Fruit fly (Drosophila melanogaster): ENCODE results near the gene tra.

Gene tra

dm6 chr3L:16612152-16612551, 21.3 kb upstream of the tra start, which contains the start of gene CG4101:
Gene CG4101 (plus strand): TSS chr3L:16612486.
- TF ChIP-seq CG34367 (tag; optimal IDR thresholded peaks at IDR 0.05), result peak; percentile 59
- peak; percentile 76; the same call in 1 of the 2 replicates for TF ChIP-seq CG32121 (GFP tag; IDR thresholded peaks at IDR 0.05)
- TF ChIP-seq Pif1A (GFP tag; optimal IDR thresholded peaks at IDR 0.05), result peak; percentile 71
- peak; percentile 60 for TF ChIP-seq CG8301 (tag; optimal IDR thresholded peaks at IDR 0.05)
- TF ChIP-seq Ets98B (GFP tag; IDR thresholded peaks at IDR 0.05), result peak; percentile 79
- TF ChIP-seq Snoo (tag; optimal IDR thresholded peaks at IDR 0.05), result peak; percentile 70
- TF ChIP-seq gl (tag; optimal IDR thresholded peaks at IDR 0.05), result peak; percentile 45
- no peak for TF ChIP-seq CG12605 (GFP tag; IDR thresholded peaks at IDR 0.05)
- peak; percentile 80 for TF ChIP-seq CG4496 (GFP tag; IDR thresholded peaks at IDR 0.05)
- TF ChIP-seq fd96Ca (GFP tag; IDR thresholded peaks at IDR 0.05), result peak; percentile 74
- TF ChIP-seq CG10348 (GFP tag; IDR thresholded peaks at IDR 0.05), result 0 out of 2 replicates have a peak, but pooled peaks have one; percentile 52
- peak; percentile 50 for TF ChIP-seq CG9948 (tag; optimal IDR thresholded peaks at IDR 0.05)
- peak; percentile 79 for TF ChIP-seq CG15710 (tag; optimal IDR thresholded peaks at IDR 0.05)
- no peak for TF ChIP-seq D1 (tag; optimal IDR thresholded peaks at IDR 0.05)
- peak; percentile 56 for TF ChIP-seq Pif1B (GFP tag; optimal IDR thresholded peaks at IDR 0.05)
- TF ChIP-seq CG8159 (tag; optimal IDR thresholded peaks at IDR 0.05), result peak; percentile 69
- peak; percentile 64 for TF ChIP-seq CG14655 (GFP tag; optimal IDR thresholded peaks at IDR 0.05)
- TF ChIP-seq rn (GFP tag; IDR thresholded peaks at IDR 0.05), result no peak; the same call in none of the 2 replicates
- peak; percentile 69 for TF ChIP-seq CG17806 (tag; optimal IDR thresholded peaks at IDR 0.05)
- TF ChIP-seq EcR (GFP tag; optimal IDR thresholded peaks at IDR 0.05), result no peak

dm6 chr3L:16610201-16610600, 19.4 kb upstream of the tra start, which contains the start of gene Prosbeta6:
Gene Prosbeta6 (minus strand): TSS chr3L:16610418.
- TF ChIP-seq CG32121 (GFP tag; IDR thresholded peaks at IDR 0.05) (no peak), D1 (tag; optimal IDR thresholded peaks at IDR 0.05) (no peak), CG12605 (GFP tag; IDR thresholded peaks at IDR 0.05) (no peak), EcR (GFP tag; optimal IDR thresholded peaks at IDR 0.05) (no peak)

dm6 chr3L:16609120-16609519, 18.3 kb upstream of the tra start, which contains the start of gene CG4098:
Gene CG4098 (minus strand): TSS chr3L:16609347.
- TF ChIP-seq CG13204 (GFP tag; optimal IDR thresholded peaks at IDR 0.05) (no peak), EcR (GFP tag; optimal IDR thresholded peaks at IDR 0.05) (no peak), CG15710 (tag; optimal IDR thresholded peaks at IDR 0.05) (peak; percentile 47), CG12605 (GFP tag; IDR thresholded peaks at IDR 0.05) (peak; percentile 67), gl (tag; optimal IDR thresholded peaks at IDR 0.05) (no peak), Pif1B (GFP tag; optimal IDR thresholded peaks at IDR 0.05) (peak; percentile 20), CG9948 (tag; optimal IDR thresholded peaks at IDR 0.05) (no peak), CG14655 (GFP tag; optimal IDR thresholded peaks at IDR 0.05) (peak; percentile 27), rn (GFP tag; IDR thresholded peaks at IDR 0.05) (peak; percentile 55; the same call in 1 of the 2 replicates), CG34367 (tag; optimal IDR thresholded peaks at IDR 0.05) (peak; percentile 34), CG17806 (tag; optimal IDR thresholded peaks at IDR 0.05) (peak; percentile 42), CG32121 (GFP tag; IDR thresholded peaks at IDR 0.05) (peak; percentile 71), Ets98B (GFP tag; IDR thresholded peaks at IDR 0.05) (peak; percentile 83), CG10348 (GFP tag; IDR thresholded peaks at IDR 0.05) (no peak), CG4496 (GFP tag; IDR thresholded peaks at IDR 0.05) (peak; percentile 84), Snoo (tag; optimal IDR thresholded peaks at IDR 0.05) (peak; percentile 37), CG8159 (tag; optimal IDR thresholded peaks at IDR 0.05) (peak; percentile 30), fd96Ca (GFP tag; IDR thresholded peaks at IDR 0.05) (peak; percentile 83), D1 (tag; optimal IDR thresholded peaks at IDR 0.05) (no peak), CG8301 (tag; optimal IDR thresholded peaks at IDR 0.05) (peak; percentile 14), Pif1A (GFP tag; optimal IDR thresholded peaks at IDR 0.05) (peak; percentile 47)

dm6 chr3L:16602736-16603144, 11.9 kb upstream of the tra start, which contains the start of gene Arts:
Gene Arts (plus strand): TSS chr3L:16602851.
- TF ChIP-seq CG17806 (tag; optimal IDR thresholded peaks at IDR 0.05) (peak; percentile 1), Snoo (tag; optimal IDR thresholded peaks at IDR 0.05) (peak; percentile 11), CG14655 (GFP tag; optimal IDR thresholded peaks at IDR 0.05) (peak; percentile 47), EcR (GFP tag; optimal IDR thresholded peaks at IDR 0.05) (no peak), CG32121 (GFP tag; IDR thresholded peaks at IDR 0.05) (no peak), CG15710 (tag; optimal IDR thresholded peaks at IDR 0.05) (peak; percentile 28), CG34367 (tag; optimal IDR thresholded peaks at IDR 0.05) (peak; percentile 17), CG9948 (tag; optimal IDR thresholded peaks at IDR 0.05) (no peak), CG8159 (tag; optimal IDR thresholded peaks at IDR 0.05) (peak; percentile 43)

dm6 chr3L:16594922-16595518, 4.2 kb upstream of the tra start, which contains the start of the genes spd-2 and Apl:
Gene spd-2 (minus strand): TSS chr3L:16595014.
Gene Apl (plus strand): TSS chr3L:16595181.
- TF ChIP-seq gl (tag; optimal IDR thresholded peaks at IDR 0.05) (no peak), CG15710 (tag; optimal IDR thresholded peaks at IDR 0.05) (no peak), D1 (tag; optimal IDR thresholded peaks at IDR 0.05) (no peak), Ets98B (GFP tag; IDR thresholded peaks at IDR 0.05) (no peak), fd96Ca (GFP tag; IDR thresholded peaks at IDR 0.05) (no peak), CG12605 (GFP tag; IDR thresholded peaks at IDR 0.05) (no peak), CG34367 (tag; optimal IDR thresholded peaks at IDR 0.05) (no peak), Pif1A (GFP tag; optimal IDR thresholded peaks at IDR 0.05) (no peak), CG17806 (tag; optimal IDR thresholded peaks at IDR 0.05) (no peak), Pif1B (GFP tag; optimal IDR thresholded peaks at IDR 0.05) (no peak), CG8159 (tag; optimal IDR thresholded peaks at IDR 0.05) (no peak), CG14655 (GFP tag; optimal IDR thresholded peaks at IDR 0.05) (no peak), Snoo (tag; optimal IDR thresholded peaks at IDR 0.05) (no peak), CG32121 (GFP tag; IDR thresholded peaks at IDR 0.05) (no peak), CG10348 (GFP tag; IDR thresholded peaks at IDR 0.05) (no peak)

All from whole organism, pupa.